Fruit fly (Drosophila melanogaster): ENCODE measurements around the gene CG6138.
A peak's percentile ranks its signal among the peaks of the same experiment; 100 is the strongest.

CG6138 gene

DNA sequence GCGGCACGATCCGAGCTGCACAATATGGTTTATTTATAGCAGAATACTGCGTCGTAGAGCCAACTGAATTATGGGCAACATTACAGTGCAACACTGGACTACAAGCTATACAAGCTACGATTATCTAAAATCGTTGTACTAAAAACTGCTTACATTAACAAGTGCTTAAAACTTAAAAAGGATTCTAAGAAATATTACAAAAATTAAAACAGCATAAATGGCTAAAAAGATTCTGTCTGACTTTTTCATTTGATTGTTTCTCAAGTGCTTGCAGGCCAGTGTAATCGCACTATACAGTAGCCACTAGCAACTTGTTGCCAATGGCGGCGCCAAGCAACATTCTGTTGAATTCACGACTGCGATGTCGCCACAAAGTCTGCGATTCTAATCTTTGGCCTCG, 49.7 kb downstream of the CG6138 start (continued):
- TF ChIP-seq CG10631 (GFP tag; optimal IDR thresholded peaks at IDR 0.05) (peak; percentile 90), Smox (GFP tag; optimal IDR thresholded peaks at IDR 0.05) (peak; percentile 44), dac (GFP tag; optimal IDR thresholded peaks at IDR 0.05) (peak; percentile 71), svp (GFP tag) (peak; percentile 58), Sox14 (GFP tag; optimal IDR thresholded peaks at IDR 0.05) (peak; percentile 87), pdm3 (GFP tag; optimal IDR thresholded peaks at IDR 0.05) (peak; percentile 88), achi (GFP tag; optimal IDR thresholded peaks at IDR 0.05) (peak; percentile 84), CG11902 (GFP tag; optimal IDR thresholded peaks at IDR 0.05) (peak; percentile 31), Lpt (GFP tag; optimal IDR thresholded peaks at IDR 0.05) (peak; percentile 88), CG11762 (GFP tag; optimal IDR thresholded peaks at IDR 0.05; ENCODE audit: insufficient read depth) (peak; percentile 77), Sox15 (GFP tag; optimal IDR thresholded peaks at IDR 0.05) (peak; percentile 56), Eip78C (GFP tag) (peak; percentile 96), vri (GFP tag; optimal IDR thresholded peaks at IDR 0.05) (peak; percentile 8), lz (GFP tag; optimal IDR thresholded peaks at IDR 0.05) (peak; percentile 67), CG6276 (GFP tag; optimal IDR thresholded peaks at IDR 0.05) (peak; percentile 84), Eip93F (GFP tag; optimal IDR thresholded peaks at IDR 0.05) (no peak)
